Fruit fly (Drosophila melanogaster) whole organism, embryonic: ENCODE results near the gene sff.
A peak's percentile ranks its signal among the peaks of the same experiment; 100 is the strongest.

Experiments
- Abd-B ChIP-seq: fragments of 200-800 bp; sonication (Bioruptor generic); optimal IDR thresholded peaks from 2 replicates; lab custom pipeline; 2018; ENCODE audit warnings: missing biosample characterization, mild to moderate bottlenecking, missing genetic modification characterization, moderate library complexity
- Atf6 ChIP-seq: fragments of 200-800 bp; sonication (Bioruptor generic); IDR thresholded peaks from 2 replicates; pipeline ENCODE4 v1.3.6; 2022; ENCODE audit warnings: missing biosample characterization, missing genetic modification characterization
- CG1024 ChIP-seq: fragments of 200-800 bp; sonication (Bioruptor generic); IDR thresholded peaks from 2 replicates; pipeline ENCODE4 v1.3.6; 2022; ENCODE audit warnings: missing biosample characterization, missing genetic modification characterization
- CG10959 ChIP-seq: fragments of 200-800 bp; sonication (Bioruptor generic); IDR thresholded peaks from 2 replicates; pipeline ENCODE4 v1.3.6; 2022; ENCODE audit warnings: missing biosample characterization, missing genetic modification characterization
- CG12071 ChIP-seq: fragments of 200-800 bp; sonication (Bioruptor generic); optimal IDR thresholded peaks from 3 replicates; lab custom pipeline; 2018; ENCODE audit warnings: missing biosample characterization, mild to moderate bottlenecking, missing genetic modification characterization
- CG12219 ChIP-seq: fragments of 200-800 bp; sonication (Bioruptor generic); optimal IDR thresholded peaks from 3 replicates; lab custom pipeline; 2018; ENCODE audit warnings: missing biosample characterization, mild to moderate bottlenecking, missing genetic modification characterization
- CG1602 ChIP-seq: fragments of 200-800 bp; sonication (Bioruptor generic); optimal IDR thresholded peaks from 3 replicates; lab custom pipeline; 2016; ENCODE audit warnings: missing biosample characterization, missing genetic modification characterization
- CG17385 ChIP-seq: fragments of 200-800 bp; sonication (Bioruptor generic); optimal IDR thresholded peaks from 3 replicates; lab custom pipeline; 2018; ENCODE audit warnings: missing biosample characterization, mild to moderate bottlenecking, missing genetic modification characterization
- CG17612 ChIP-seq: fragments of 200-800 bp; sonication (Bioruptor generic); IDR thresholded peaks from 2 replicates; pipeline ENCODE4 v1.3.6; 2022; ENCODE audit warnings: missing biosample characterization, missing genetic modification characterization
- CG18011 ChIP-seq: fragments of 200-800 bp; sonication (Bioruptor generic); optimal IDR thresholded peaks from 2 replicates; lab custom pipeline; 2017; ENCODE audit warnings: missing biosample characterization, missing genetic modification characterization, mild to moderate bottlenecking, moderate library complexity, missing genotype
- CG31388 ChIP-seq: fragments of 200-800 bp; sonication (Bioruptor generic); optimal IDR thresholded peaks from 2 replicates; lab custom pipeline; 2016; ENCODE audit warnings: missing biosample characterization, missing genetic modification characterization
- CG3726 ChIP-seq: fragments of 200-800 bp; sonication (Bioruptor generic); IDR thresholded peaks from 3 replicates; pipeline ENCODE4, ENCODE4 v1.3.6; 2022; ENCODE audit warnings: missing biosample characterization, missing genetic modification characterization
- CG6254 ChIP-seq: fragments of 200-800 bp; sonication (Bioruptor generic); optimal IDR thresholded peaks from 3 replicates; lab custom pipeline; 2017; ENCODE audit warnings: mild to moderate bottlenecking, missing biosample characterization, missing genetic modification reagents, missing genetic modification characterization
- CG7963 ChIP-seq: fragments of 200-800 bp; sonication (Bioruptor generic); IDR thresholded peaks from 3 replicates; pipeline ENCODE4 v1.3.6; 2022; ENCODE audit warnings: missing biosample characterization, missing genetic modification characterization; ENCODE audit not compliant: partially characterized antibody
- CG7987 ChIP-seq: fragments of 200-800 bp; sonication (Bioruptor generic); optimal IDR thresholded peaks from 2 replicates; lab custom pipeline; 2018; ENCODE audit warnings: missing biosample characterization, mild to moderate bottlenecking, missing genetic modification characterization, moderate library complexity
- CrebB ChIP-seq: fragments of 200-800 bp; sonication (Bioruptor generic); optimal IDR thresholded peaks from 3 replicates; lab custom pipeline; 2018; ENCODE audit warnings: missing biosample characterization, mild to moderate bottlenecking, missing genetic modification characterization
- Eip74EF ChIP-seq, 2 experiments: fragments of 200-800 bp in 1 of 2; fragments of >200 bp in 1 of 2; sonication (Bioruptor generic) in 1 of 2; optimal IDR thresholded peaks; 2 replicates each; lab custom pipeline; 2017 to 2019; ENCODE audit warnings: missing biosample characterization in 2 of 2, missing genetic modification characterization in 2 of 2, mild to moderate bottlenecking in 1 of 2, moderate library complexity in 1 of 2
- Fer2 ChIP-seq: fragments of 200-800 bp; sonication (Bioruptor generic); optimal IDR thresholded peaks from 2 replicates; lab custom pipeline; 2018; ENCODE audit warnings: missing biosample characterization, mild to moderate bottlenecking, missing genetic modification characterization, moderate library complexity
- Hr3 ChIP-seq: fragments of 200-800 bp; sonication (Bioruptor generic); optimal IDR thresholded peaks from 3 replicates; lab custom pipeline; 2016; ENCODE audit warnings: missing biosample characterization, missing genetic modification characterization
- Hr78 ChIP-seq, 2 experiments: fragments of 200-800 bp in 1 of 2; fragments of >200 bp in 1 of 2; sonication (Bioruptor generic) in 1 of 2; optimal IDR thresholded peaks; 2 replicates each; lab custom pipeline; 2017 to 2019; ENCODE audit warnings: missing biosample characterization in 2 of 2, missing genetic modification characterization in 2 of 2, mild to moderate bottlenecking in 1 of 2, moderate library complexity in 1 of 2
- Lim3 ChIP-seq: fragments of 200-800 bp; sonication (Bioruptor generic); IDR thresholded peaks from 2 replicates; pipeline ENCODE4 v1.3.6; 2022; ENCODE audit warnings: missing biosample characterization, missing genetic modification characterization
- MESR4 ChIP-seq: fragments of 200-800 bp; sonication (Bioruptor generic); optimal IDR thresholded peaks from 2 replicates; lab custom pipeline; 2018; ENCODE audit warnings: missing biosample characterization, mild to moderate bottlenecking, missing genetic modification characterization, moderate library complexity
- Mad ChIP-seq: fragments of 200-800 bp; sonication (Bioruptor generic); optimal IDR thresholded peaks from 2 replicates; lab custom pipeline; 2016; ENCODE audit warnings: missing biosample characterization, missing genetic modification characterization
- NK7.1 ChIP-seq: fragments of 200-800 bp; sonication (Bioruptor generic); optimal IDR thresholded peaks from 3 replicates; lab custom pipeline; 2016; ENCODE audit warnings: missing biosample characterization, missing genetic modification characterization
- Nf-YA ChIP-seq: fragments of 200-800 bp; sonication (Bioruptor generic); IDR thresholded peaks from 2 replicates; pipeline ENCODE4 v1.3.6; 2022; ENCODE audit warnings: missing biosample characterization, missing genetic modification characterization
- Sin3A ChIP-seq: fragments of >200 bp; optimal IDR thresholded peaks from 2 replicates; lab custom pipeline; 2018
- Six4 ChIP-seq: fragments of 200-800 bp; sonication (Bioruptor generic); optimal IDR thresholded peaks from 2 replicates; lab custom pipeline; 2016; ENCODE audit warnings: missing biosample characterization, missing genetic modification characterization
- Ssrp ChIP-seq: fragments of 200-800 bp; sonication (Bioruptor generic); optimal IDR thresholded peaks from 2 replicates; lab custom pipeline; 2018; ENCODE audit warnings: missing biosample characterization, mild to moderate bottlenecking, missing genetic modification characterization, moderate library complexity
- Taf1 ChIP-seq: fragments of 200-800 bp; sonication (Bioruptor generic); IDR thresholded peaks from 2 replicates; pipeline ENCODE4 v1.3.6; 2022; ENCODE audit warnings: missing biosample characterization, missing genetic modification characterization
- ap ChIP-seq: fragments of 200-800 bp; sonication (Bioruptor generic); IDR thresholded peaks from 2 replicates; pipeline ENCODE4 v1.3.6; 2022; ENCODE audit warnings: missing biosample characterization, missing genetic modification characterization
- cato ChIP-seq: fragments of 200-800 bp; sonication (Bioruptor generic); optimal IDR thresholded peaks from 2 replicates; lab custom pipeline; 2016; ENCODE audit warnings: missing biosample characterization, missing genetic modification characterization, borderline replicate concordance
- danr ChIP-seq: fragments of 200-800 bp; sonication (Bioruptor generic); IDR thresholded peaks from 2 replicates; pipeline ENCODE4 v1.3.6; 2022; ENCODE audit warnings: missing biosample characterization, missing genetic modification characterization
- dmrt11E ChIP-seq: fragments of 200-800 bp; sonication (Bioruptor generic); optimal IDR thresholded peaks from 3 replicates; lab custom pipeline; 2018; ENCODE audit warnings: missing biosample characterization, mild to moderate bottlenecking, missing genetic modification characterization, moderate library complexity
- dysf ChIP-seq: fragments of 200-800 bp; sonication (Bioruptor generic); IDR thresholded peaks from 3 replicates; pipeline ENCODE4 v1.3.6; 2022; ENCODE audit warnings: missing biosample characterization, missing genetic modification characterization
- gcm ChIP-seq: fragments of 200-800 bp; sonication (Bioruptor generic); optimal IDR thresholded peaks from 2 replicates; lab custom pipeline; 2019; ENCODE audit warnings: missing biosample characterization, mild to moderate bottlenecking, missing genetic modification characterization, moderate library complexity
- h ChIP-seq: fragments of >200 bp; optimal IDR thresholded peaks from 2 replicates; lab custom pipeline; 2017
- hth ChIP-seq: fragments of >200 bp; optimal IDR thresholded peaks from 2 replicates; lab custom pipeline; 2017; ENCODE audit warnings: inconsistent platforms
- kay ChIP-seq: fragments of 200-800 bp; sonication (Bioruptor generic); optimal IDR thresholded peaks from 2 replicates; lab custom pipeline; 2016; ENCODE audit warnings: missing biosample characterization, missing genetic modification characterization
- lab ChIP-seq: fragments of 200-800 bp; sonication (Bioruptor generic); optimal IDR thresholded peaks from 3 replicates; lab custom pipeline; 2017; ENCODE audit warnings: missing biosample characterization, missing genetic modification characterization, mild to moderate bottlenecking, moderate library complexity, missing genetic modification reagents
- mam ChIP-seq: fragments of 200-800 bp; sonication (Bioruptor generic); optimal IDR thresholded peaks from 3 replicates; lab custom pipeline; 2016; ENCODE audit warnings: missing biosample characterization, missing genetic modification characterization
- nerfin-2 ChIP-seq: fragments of 200-800 bp; sonication (Bioruptor generic); IDR thresholded peaks from 2 replicates; pipeline ENCODE4 v1.3.6; 2022; ENCODE audit warnings: missing biosample characterization, missing genetic modification characterization; ENCODE audit not compliant: partially characterized antibody
- prd ChIP-seq, 3 experiments: fragments of >200 bp in 2 of 3; fragments of 200-800 bp in 1 of 3; sonication (Bioruptor generic) in 1 of 3; optimal IDR thresholded peaks in 2 of 3; IDR thresholded peaks in 1 of 3; 2 replicates in 2 of 3; 3 replicates in 1 of 3; pipeline versions ENCODE4 v1.3.6 to Lab custom; 2017 to 2022; ENCODE audit warnings: missing biosample characterization in 1 of 3, missing genetic modification characterization in 1 of 3
- psq ChIP-seq: fragments of 200-800 bp; sonication (Bioruptor generic); optimal IDR thresholded peaks from 2 replicates; lab custom pipeline; 2017; ENCODE audit warnings: missing biosample characterization, missing genetic modification characterization
- ro ChIP-seq: fragments of 200-800 bp; sonication (Bioruptor generic); IDR thresholded peaks from 2 replicates; pipeline ENCODE4 v1.3.6; 2022; ENCODE audit warnings: missing biosample characterization, missing genetic modification characterization
- salm ChIP-seq: fragments of 200-800 bp; sonication (Bioruptor generic); optimal IDR thresholded peaks from 2 replicates; lab custom pipeline; 2018; ENCODE audit warnings: missing biosample characterization, mild to moderate bottlenecking, missing genetic modification characterization
- sens-2 ChIP-seq: fragments of 200-800 bp; sonication (Bioruptor generic); IDR thresholded peaks from 2 replicates; pipeline ENCODE4 v1.3.6; 2022; ENCODE audit warnings: missing biosample characterization, missing genetic modification characterization
- shn ChIP-seq: fragments of 200-800 bp; sonication (Bioruptor generic); optimal IDR thresholded peaks from 3 replicates; lab custom pipeline; 2016; ENCODE audit warnings: missing biosample characterization, missing genetic modification characterization
- sna ChIP-seq: fragments of 200-800 bp; sonication (Bioruptor generic); IDR thresholded peaks from 2 replicates; pipeline ENCODE4 v1.3.6; 2022; ENCODE audit warnings: missing biosample characterization, missing genetic modification characterization; ENCODE audit not compliant: partially characterized antibody
- tap ChIP-seq: fragments of 200-800 bp; optimal IDR thresholded peaks from 3 replicates; lab custom pipeline; 2019; ENCODE audit warnings: missing biosample characterization, mild to moderate bottlenecking, missing genetic modification characterization, moderate library complexity
- toy ChIP-seq: fragments of 200-800 bp; sonication (Bioruptor generic); IDR thresholded peaks from 2 replicates; pipeline ENCODE4 v1.3.6; 2022; ENCODE audit warnings: missing biosample characterization, missing genetic modification characterization
- trem ChIP-seq: fragments of 200-800 bp; optimal IDR thresholded peaks from 3 replicates; lab custom pipeline; 2019; ENCODE audit warnings: missing biosample characterization, mild to moderate bottlenecking, missing genetic modification characterization, moderate library complexity
- yki ChIP-seq: fragments of >200 bp; optimal IDR thresholded peaks from 3 replicates; lab custom pipeline; 2018

Gene sff

DNA sequence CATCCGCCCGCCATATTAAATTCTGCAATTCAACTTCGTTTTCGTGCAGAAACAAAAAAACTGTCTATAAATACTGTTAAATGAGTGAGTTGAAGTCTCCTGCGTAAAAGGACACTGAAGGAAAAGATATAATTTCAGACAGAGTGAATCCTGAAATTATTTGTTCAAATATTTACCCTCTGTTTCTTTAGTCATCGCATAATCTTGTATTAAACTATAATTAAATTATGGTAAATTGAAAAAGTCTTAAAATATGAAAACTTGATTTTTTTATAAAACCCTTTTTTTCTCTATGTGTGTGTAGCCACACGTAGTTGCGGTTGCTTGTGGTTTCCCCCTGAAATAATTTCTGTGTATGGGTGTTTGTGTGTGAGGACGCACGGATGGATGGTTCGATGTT lies 1.3 kb downstream of the sff start (continued):
- TF ChIP-seq CG7963, result no peak
- TF ChIP-seq MESR4 (GFP tag; lab: Kevin White, UChicago), result no peak
- no peak for TF ChIP-seq Mad (GFP tag; lab: Kevin White, UChicago)
- TF ChIP-seq Abd-B (GFP tag; lab: Kevin White, UChicago), result peak; percentile 1
- TF ChIP-seq prd (optimal IDR thresholded peaks at IDR 0.05; lab: Kevin White, UChicago), result no peak
- peak; percentile 43; the same call in 1 of the 3 replicates for TF ChIP-seq prd (GFP tag; IDR thresholded peaks at IDR 0.05; lab: Robert Waterston, UW)
- TF ChIP-seq sna (GFP tag; lab: Robert Waterston, UW), result no peak
- no peak for TF ChIP-seq gcm (GFP tag; lab: Kevin White, UChicago)
- peak; percentile 65 for TF ChIP-seq lab
- no peak for TF ChIP-seq ro (GFP tag; lab: Robert Waterston, UW)
- TF ChIP-seq dysf (GFP tag; lab: Robert Waterston, UW), result peak; percentile 48; the same call in 1 of the 3 replicates
- no peak for TF ChIP-seq CrebB (tag; lab: Kevin White, UChicago)
- no peak for TF ChIP-seq ap (GFP tag; lab: Robert Waterston, UW)
- no peak for TF ChIP-seq CG18011 (GFP tag; lab: Kevin White, UChicago)
- no peak for TF ChIP-seq CG17612 (GFP tag; lab: Robert Waterston, UW)
- no peak for TF ChIP-seq hth (lab: Kevin White, UChicago)
- TF ChIP-seq Lim3 (GFP tag; lab: Robert Waterston, UW), result no peak
- TF ChIP-seq kay, result no peak
- TF ChIP-seq toy (GFP tag; lab: Robert Waterston, UW), result no peak
- TF ChIP-seq Taf1 (GFP tag; lab: Robert Waterston, UW), result no peak
- TF ChIP-seq danr (GFP tag; lab: Robert Waterston, UW), result no peak
- no peak for TF ChIP-seq CG6254
- no peak for TF ChIP-seq Six4
- TF ChIP-seq CG12219 (GFP tag; lab: Kevin White, UChicago), result no peak
- TF ChIP-seq trem (tag; lab: Kevin White, UChicago), result no peak
- TF ChIP-seq sens-2 (GFP tag; lab: Robert Waterston, UW), result no peak
- no peak for TF ChIP-seq Sin3A (lab: Kevin White, UChicago)
- no peak for TF ChIP-seq shn (GFP tag; lab: Kevin White, UChicago)
- TF ChIP-seq tap (tag; lab: Kevin White, UChicago), result peak; percentile 19
- no peak for TF ChIP-seq salm (tag; lab: Kevin White, UChicago)
- TF ChIP-seq CG31388 (GFP tag; lab: Kevin White, UChicago), result no peak
- no peak for TF ChIP-seq NK7.1 (GFP tag; lab: Kevin White, UChicago)
- no peak for TF ChIP-seq Nf-YA (GFP tag; lab: Robert Waterston, UW)
- TF ChIP-seq mam, result peak; percentile 1
- TF ChIP-seq CG1024 (GFP tag; lab: Robert Waterston, UW), result no peak
- no peak for TF ChIP-seq h
- no peak for TF ChIP-seq yki
- no peak for TF ChIP-seq cato (GFP tag; lab: Kevin White, UChicago)
- no peak for TF ChIP-seq CG12071 (GFP tag; lab: Kevin White, UChicago)
- TF ChIP-seq Atf6 (GFP tag; lab: Robert Waterston, UW), result 0 out of 2 replicates have a peak, but pooled peaks have one; percentile 44
- no peak for TF ChIP-seq CG3726
- no peak for TF ChIP-seq Fer2 (tag; lab: Kevin White, UChicago)
- TF ChIP-seq CG7987 (GFP tag; lab: Kevin White, UChicago), result no peak
- TF ChIP-seq CG17385, result peak; percentile 36
- peak; percentile 5 for TF ChIP-seq dmrt11E (tag; lab: Kevin White, UChicago)
- peak; percentile 26 for TF ChIP-seq Ssrp (tag; lab: Kevin White, UChicago)
- TF ChIP-seq Hr3, result no peak
- no peak for TF ChIP-seq Eip74EF (GFP tag; optimal IDR thresholded peaks at IDR 0.05; lab: Kevin White, UChicago)
- no peak for TF ChIP-seq Hr78 (GFP tag; optimal IDR thresholded peaks at IDR 0.05; lab: Kevin White, UChicago)
- no peak for TF ChIP-seq psq (GFP tag; lab: Kevin White, UChicago)
- TF ChIP-seq CG10959, result no peak
- peak; percentile 18 for TF ChIP-seq CG1602 (GFP tag; lab: Kevin White, UChicago)
- no peak for TF ChIP-seq nerfin-2 (GFP tag; lab: Robert Waterston, UW)
